Fruit fly (Drosophila melanogaster): ENCODE results near the gene Sec16.

The Sec16 gene

dm6 chrX:12547657-12548056 is 48.2 kb upstream of the Sec16 start (continued):
- TF ChIP-seq disco-r (GFP tag; optimal IDR thresholded peaks at IDR 0.05) (no peak), CG2129 (GFP tag; IDR thresholded peaks at IDR 0.05; ENCODE audit: partially characterized antibody) (no peak), ind (GFP tag; optimal IDR thresholded peaks at IDR 0.05) (no peak), lab (GFP tag; optimal IDR thresholded peaks at IDR 0.05) (peak; percentile 41), ash1 (GFP tag; optimal IDR thresholded peaks at IDR 0.05) (no peak), Adf1 (GFP tag; IDR thresholded peaks at IDR 0.05) (no peak), Awh (GFP tag; IDR thresholded peaks at IDR 0.05) (no peak), Asciz (GFP tag; optimal IDR thresholded peaks at IDR 0.05) (peak; percentile 13), CG10431 (GFP tag; optimal IDR thresholded peaks at IDR 0.05) (no peak), YL-1 (GFP tag; optimal IDR thresholded peaks at IDR 0.05) (no peak), CG34422 (GFP tag; IDR thresholded peaks at IDR 0.05) (no peak), psq (GFP tag; optimal IDR thresholded peaks at IDR 0.05) (no peak), CG13123 (GFP tag; optimal IDR thresholded peaks at IDR 0.05) (no peak), Hey (tag; optimal IDR thresholded peaks at IDR 0.05) (no peak), Fer2 (tag; optimal IDR thresholded peaks at IDR 0.05) (no peak), zfh1 (GFP tag; IDR thresholded peaks at IDR 0.05) (no peak), CG2116 (GFP tag; optimal IDR thresholded peaks at IDR 0.05) (no peak), pzg (GFP tag; optimal IDR thresholded peaks at IDR 0.05) (no peak), stwl (tag; optimal IDR thresholded peaks at IDR 0.05) (no peak), onecut (GFP tag; IDR thresholded peaks at IDR 0.05) (no peak), sd (tag; optimal IDR thresholded peaks at IDR 0.05) (no peak), CG31365 (tag; optimal IDR thresholded peaks at IDR 0.05) (no peak), pho (GFP tag; optimal IDR thresholded peaks at IDR 0.05) (no peak), cg (GFP tag; optimal IDR thresholded peaks at IDR 0.05) (no peak), grn (GFP tag; optimal IDR thresholded peaks at IDR 0.05) (no peak), CG11093 (GFP tag; IDR thresholded peaks at IDR 0.05) (no peak), bcd (GFP tag; optimal IDR thresholded peaks at IDR 0.05) (peak; percentile 7), cas (GFP tag; IDR thresholded peaks at IDR 0.05) (no peak), Sin3A (optimal IDR thresholded peaks at IDR 0.05) (no peak), Jarid2 (GFP tag; optimal IDR thresholded peaks at IDR 0.05) (no peak), CG17568 (GFP tag; optimal IDR thresholded peaks at IDR 0.05) (peak; percentile 1), CG3838 (GFP tag; optimal IDR thresholded peaks at IDR 0.05) (no peak), CG10321 (GFP tag; IDR thresholded peaks at IDR 0.05) (no peak), ro (GFP tag; IDR thresholded peaks at IDR 0.05) (no peak), CG9797 (GFP tag; optimal IDR thresholded peaks at IDR 0.05) (no peak), her (GFP tag; optimal IDR thresholded peaks at IDR 0.05) (peak; percentile 5), CG30020 (tag; optimal IDR thresholded peaks at IDR 0.05) (no peak), NFAT (GFP tag; IDR thresholded peaks at IDR 0.05) (no peak), ab (GFP tag; optimal IDR thresholded peaks at IDR 0.05) (no peak), CG15601 (tag; optimal IDR thresholded peaks at IDR 0.05) (peak; percentile 8), sc (optimal IDR thresholded peaks at IDR 0.05) (no peak), sc (GFP tag; optimal IDR thresholded peaks at IDR 0.05) (no peak), fd102C (GFP tag; optimal IDR thresholded peaks at IDR 0.05) (no peak), peb (GFP tag; IDR thresholded peaks at IDR 0.05) (no peak), pum (GFP tag; optimal IDR thresholded peaks at IDR 0.05) (no peak), CG10267 (tag; optimal IDR thresholded peaks at IDR 0.05) (peak; percentile 29), abd-A (tag; optimal IDR thresholded peaks at IDR 0.05) (no peak), gcm2 (GFP tag; optimal IDR thresholded peaks at IDR 0.05) (no peak), Med (GFP tag) (no peak), Dbx (GFP tag; IDR thresholded peaks at IDR 0.05) (no peak), HHEX (GFP tag; optimal IDR thresholded peaks at IDR 0.05) (peak; percentile 14), CG8944 (GFP tag; optimal IDR thresholded peaks at IDR 0.05) (peak; percentile 10), D19B (GFP tag; optimal IDR thresholded peaks at IDR 0.05) (no peak)
